Fruit fly (Drosophila melanogaster) S2 (cell line): ENCODE measurements around the gene COX5BL.

Experiments used
- CG8478 ChIP-seq: fragments of >200 bp; optimal IDR thresholded peaks from 2 replicates; lab custom pipeline; 2018
- CTCF ChIP-seq, 2 experiments: fragments of >200 bp; optimal IDR thresholded peaks; 2 replicates each; lab custom pipeline; 2018

Gene COX5BL

DNA sequence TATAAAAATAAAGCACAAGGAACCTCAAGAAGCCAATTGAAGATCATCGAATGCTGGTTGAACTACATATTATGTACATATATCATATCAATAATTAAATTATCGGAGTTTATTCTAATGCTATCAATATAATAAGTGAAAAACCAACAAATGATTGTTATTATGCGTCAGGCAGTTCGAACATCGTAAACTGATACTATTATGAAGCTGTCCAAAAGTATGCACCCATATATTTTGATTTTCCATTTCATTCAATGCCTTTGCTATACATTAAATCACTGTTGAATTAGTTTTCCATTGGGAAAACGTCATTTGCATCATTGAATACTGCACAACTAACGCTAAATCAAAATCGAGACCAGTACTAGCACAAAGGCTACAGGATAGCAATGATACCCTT lies 6.9 kb upstream of the COX5BL start:
- TF ChIP-seq CG8478 (lab: Kevin White, UChicago) (no peak), CTCF (optimal IDR thresholded peaks at IDR 0.05; lab: Kevin White, UChicago) (no peak)

DNA sequence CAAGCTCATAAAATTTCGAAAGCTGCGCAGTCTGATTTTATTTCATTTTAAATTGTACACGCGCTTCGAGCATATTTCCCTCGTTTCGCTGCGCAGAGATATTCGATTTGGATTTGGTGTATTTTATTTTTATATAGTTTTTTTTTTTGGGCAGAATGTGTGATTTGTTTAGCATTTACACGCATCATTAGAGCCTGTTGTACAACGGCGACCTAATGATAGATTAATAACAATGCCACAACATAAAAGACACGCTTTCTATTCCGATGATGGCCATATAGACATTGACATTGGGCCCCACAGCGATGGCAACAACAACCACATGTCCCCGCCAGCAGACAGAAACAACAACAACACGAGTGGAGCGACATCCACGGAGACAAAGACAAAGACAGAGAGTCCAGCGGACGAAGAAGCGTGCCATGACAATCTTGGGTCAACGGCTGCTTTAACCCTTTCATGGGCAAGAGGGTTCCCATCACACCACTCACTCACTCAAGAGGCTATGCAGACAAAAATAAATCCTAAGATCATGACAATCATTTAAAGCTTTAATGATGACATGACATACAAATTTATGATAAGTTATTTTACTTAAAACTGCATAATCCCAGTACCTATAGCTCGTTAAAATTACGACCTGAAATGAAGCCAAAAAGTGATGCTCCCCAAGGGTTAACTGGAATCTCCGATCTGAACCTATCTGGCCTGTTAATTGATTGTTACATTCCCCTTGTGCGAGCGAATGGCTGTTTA lies 6.0 kb upstream of the COX5BL start:
- TF ChIP-seq CG8478 (lab: Kevin White, UChicago) = no peak
- no peak for TF ChIP-seq CTCF (optimal IDR thresholded peaks at IDR 0.05; lab: Kevin White, UChicago)

DNA sequence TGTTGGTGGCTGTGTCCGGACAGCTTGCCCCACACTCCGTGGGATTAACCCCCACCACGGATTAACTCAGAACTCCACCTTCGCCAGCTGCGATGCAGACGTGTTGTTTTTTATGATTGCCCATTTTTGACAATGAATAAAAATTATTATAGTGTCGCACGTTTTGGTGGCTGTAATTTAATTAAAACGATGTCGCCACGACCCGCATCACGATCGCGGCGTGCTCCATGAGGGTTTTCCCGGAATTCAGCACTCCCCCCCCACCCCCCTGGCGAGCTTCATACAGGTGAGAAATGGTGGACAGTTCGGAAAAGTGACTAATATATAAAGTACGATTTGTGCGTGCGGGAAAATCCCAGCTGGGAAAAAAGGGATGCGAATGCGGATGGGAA lies 5.4 kb upstream of the COX5BL start:
- TF ChIP-seq CTCF (optimal IDR thresholded peaks at IDR 0.05; lab: Kevin White, UChicago) = no peak
- TF ChIP-seq CG8478 (lab: Kevin White, UChicago) = no peak

DNA sequence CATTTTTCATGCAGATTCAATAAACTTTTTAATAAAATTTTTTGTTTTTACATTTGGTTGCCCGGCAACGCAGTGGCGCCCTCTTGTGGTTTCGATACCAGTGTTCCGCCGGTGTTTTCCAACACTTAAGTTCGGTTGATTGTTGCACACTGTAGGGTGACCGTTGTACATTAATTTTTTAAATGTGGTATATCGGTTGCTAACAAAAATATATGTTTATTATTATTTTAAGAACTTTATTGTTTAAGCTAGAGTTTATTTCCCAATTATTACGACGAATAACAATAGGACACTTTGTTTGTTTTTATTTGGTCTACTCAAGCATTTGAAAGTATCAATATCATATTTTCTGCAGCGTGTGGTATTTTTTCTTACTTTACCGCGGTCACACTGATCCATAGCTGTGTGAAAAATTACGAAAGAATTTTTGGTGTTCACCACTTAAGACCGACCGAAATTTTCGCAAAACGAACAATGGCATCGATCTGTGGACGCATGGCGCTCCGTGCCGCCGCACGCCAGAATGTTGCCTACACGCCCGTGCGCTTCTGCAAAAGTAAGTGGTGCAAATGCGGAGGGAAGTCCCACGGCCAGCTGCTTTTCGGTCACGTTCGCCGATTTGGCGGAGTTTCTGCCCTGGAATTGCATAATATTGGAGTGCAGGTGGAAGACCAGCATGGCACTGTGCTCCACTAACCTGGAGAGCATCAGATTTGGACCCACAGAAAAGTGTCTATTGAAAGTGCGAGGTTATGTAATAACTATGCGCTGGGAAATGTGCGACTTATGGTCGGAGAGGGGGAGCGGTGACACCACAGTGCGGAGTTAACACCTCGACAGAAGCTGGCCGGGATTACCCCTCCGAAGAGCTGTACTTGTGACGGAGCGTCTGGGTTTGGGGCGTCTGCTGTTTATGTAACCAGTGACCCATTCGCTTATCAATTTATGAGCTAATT lies 1.5 kb upstream of the COX5BL start, which contains the start of the genes IFT52 and COX5B:
IFT52 (minus strand) TSS at position 74 of the 956 bp plus-strand sequence.
COX5B (plus strand) TSS at position 372 of the 956 bp plus-strand sequence.
- TF ChIP-seq CTCF (optimal IDR thresholded peaks at IDR 0.05; lab: Kevin White, UChicago) (peak; percentile 71 to 91), CG8478 (lab: Kevin White, UChicago) (no peak)

DNA sequence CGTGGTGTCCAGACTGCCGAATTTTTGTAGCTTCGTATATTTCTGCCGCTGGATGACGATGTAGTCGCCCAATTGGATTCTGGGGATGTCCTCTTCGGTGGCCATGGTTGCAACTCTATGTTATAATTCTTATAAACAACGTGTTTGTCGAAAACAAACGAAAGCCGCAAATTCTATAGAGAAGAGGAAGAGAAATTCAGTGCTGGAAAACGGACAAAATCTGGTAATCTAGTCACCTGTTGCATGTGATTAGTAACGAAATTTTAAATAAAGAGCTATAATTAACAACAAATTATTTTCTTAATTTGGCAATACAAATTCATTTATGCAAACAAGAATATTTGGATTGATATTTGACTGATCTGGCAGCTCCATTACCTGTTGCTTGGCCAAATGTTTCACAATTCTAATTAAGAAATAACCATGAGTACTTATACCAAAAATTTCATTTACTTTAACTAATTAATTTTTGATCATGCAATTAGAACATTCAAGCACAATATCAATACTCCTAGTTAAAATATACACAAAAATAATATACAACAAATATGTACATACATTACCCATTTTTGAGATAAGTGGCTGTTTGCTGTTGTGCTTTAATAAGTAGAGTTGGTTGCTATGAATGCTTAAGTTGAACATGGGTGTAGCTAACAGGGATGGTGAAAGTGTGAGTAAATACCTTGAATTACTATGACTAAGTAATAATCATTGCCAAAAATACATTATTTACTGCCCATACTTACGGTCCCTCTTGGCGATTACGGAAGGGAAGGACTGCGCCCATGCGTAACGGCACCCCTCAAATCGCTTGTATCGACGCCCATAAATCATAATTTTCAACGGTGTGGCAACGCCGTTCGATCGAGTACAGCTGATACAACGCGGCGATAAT lies 2.5 kb downstream of the COX5BL start, which contains the start of the genes Trmt6 and Ent2:
Trmt6 (minus strand) TSS at position 827 of the 895 bp plus-strand sequence.
Ent2 (plus strand) TSS at position 863 of the 895 bp plus-strand sequence.
- TF ChIP-seq CTCF (optimal IDR thresholded peaks at IDR 0.05; lab: Kevin White, UChicago) (peak in 1 of 2 experiments; percentile 11), CG8478 (lab: Kevin White, UChicago) (no peak)

DNA sequence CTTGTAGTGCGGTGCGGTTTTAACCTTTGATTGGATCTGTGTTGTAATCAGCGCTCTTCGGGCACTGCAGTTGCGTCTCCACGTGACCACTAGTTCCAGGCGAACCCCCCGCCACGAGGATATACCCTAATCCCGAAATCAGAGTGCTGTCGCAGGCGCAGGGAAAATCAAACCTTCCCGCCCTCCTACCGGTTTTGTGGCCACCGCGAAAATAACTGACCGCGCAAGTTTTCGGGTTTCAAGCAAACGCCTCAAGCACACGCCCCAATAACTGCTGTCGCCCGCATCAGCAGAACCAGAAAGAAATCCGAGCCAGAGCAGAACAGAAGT lies 3.1 kb downstream of the COX5BL start:
- TF ChIP-seq CTCF (optimal IDR thresholded peaks at IDR 0.05; lab: Kevin White, UChicago) (no peak), CG8478 (lab: Kevin White, UChicago) (no peak)

DNA sequence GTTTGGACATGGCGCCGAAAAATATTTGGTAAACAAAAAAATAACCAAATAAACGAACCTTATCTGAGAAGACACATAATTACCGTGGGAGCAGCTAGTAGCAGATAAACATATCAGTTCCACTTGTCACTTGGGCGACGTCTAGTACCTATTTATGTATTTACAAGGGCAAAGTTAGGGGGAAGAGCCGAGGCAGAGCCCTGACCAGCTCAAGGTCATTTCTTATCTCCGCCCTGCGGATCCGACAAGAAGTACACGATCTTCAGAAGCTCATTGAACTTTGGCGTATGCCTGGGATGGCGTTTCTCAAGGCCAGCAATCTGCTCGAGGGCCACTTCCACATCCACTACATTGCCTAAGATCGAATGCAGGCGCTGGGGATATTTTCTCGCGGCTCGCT lies 5.7 kb downstream of the COX5BL start:
- TF ChIP-seq CG8478 (lab: Kevin White, UChicago) (no peak), CTCF (optimal IDR thresholded peaks at IDR 0.05; lab: Kevin White, UChicago) (no peak)

DNA sequence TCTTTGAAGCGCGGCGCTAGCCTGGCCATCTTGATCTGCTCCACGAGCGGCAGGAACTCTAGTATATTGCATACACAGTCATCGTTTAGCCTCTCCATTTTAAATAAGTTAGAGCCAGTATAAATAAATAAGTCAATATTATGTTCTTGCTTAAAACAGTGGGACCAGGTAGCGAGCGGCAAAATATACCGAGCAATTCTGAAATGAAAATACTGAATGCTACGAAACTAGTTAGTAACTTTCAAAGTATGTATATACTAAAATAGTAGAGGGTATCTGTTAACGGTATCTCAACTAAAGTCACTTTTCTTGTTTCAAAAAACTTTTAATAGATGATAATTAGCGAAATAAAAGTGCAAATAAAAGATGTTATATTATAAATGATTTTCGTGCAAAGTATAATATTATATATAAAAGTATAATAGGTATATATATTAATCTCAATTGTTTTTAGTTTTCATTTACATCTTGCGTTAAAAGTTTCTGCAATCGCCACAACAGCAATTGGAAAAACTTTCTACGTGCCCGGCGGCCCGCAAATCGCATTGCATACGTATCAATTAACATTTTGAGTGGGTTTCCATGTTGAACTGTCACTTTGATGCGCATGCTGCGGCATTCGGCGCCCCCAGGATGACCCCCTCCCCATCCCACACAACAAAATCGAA lies 6.9 kb downstream of the COX5BL start, which contains the start of gene CG13766:
CG13766 (minus strand) TSS at position 162 of the 668 bp plus-strand sequence.
- TF ChIP-seq CG8478 (lab: Kevin White, UChicago) = no peak

DNA sequence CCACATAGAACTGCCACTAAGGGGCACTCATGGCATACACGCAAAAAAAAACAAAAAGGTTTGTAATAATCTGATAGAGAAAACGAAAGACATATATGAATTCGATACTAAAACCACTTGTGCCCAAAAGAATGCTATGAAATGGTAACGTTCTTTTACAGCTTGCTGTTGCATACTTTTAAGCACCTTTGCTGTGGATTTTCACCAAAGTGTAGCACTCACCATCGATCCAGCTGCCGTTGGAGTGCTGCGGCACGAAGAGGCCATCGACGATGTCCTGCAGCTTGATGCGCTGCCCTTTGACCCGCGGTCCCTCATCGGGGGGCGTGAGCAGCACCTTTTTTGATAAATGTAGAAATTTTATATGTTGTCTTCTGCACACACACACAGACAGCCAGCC lies 19.8 kb downstream of the COX5BL start:
- no peak for TF ChIP-seq CTCF (optimal IDR thresholded peaks at IDR 0.05; lab: Kevin White, UChicago)
- TF ChIP-seq CG8478 (lab: Kevin White, UChicago) = no peak

DNA sequence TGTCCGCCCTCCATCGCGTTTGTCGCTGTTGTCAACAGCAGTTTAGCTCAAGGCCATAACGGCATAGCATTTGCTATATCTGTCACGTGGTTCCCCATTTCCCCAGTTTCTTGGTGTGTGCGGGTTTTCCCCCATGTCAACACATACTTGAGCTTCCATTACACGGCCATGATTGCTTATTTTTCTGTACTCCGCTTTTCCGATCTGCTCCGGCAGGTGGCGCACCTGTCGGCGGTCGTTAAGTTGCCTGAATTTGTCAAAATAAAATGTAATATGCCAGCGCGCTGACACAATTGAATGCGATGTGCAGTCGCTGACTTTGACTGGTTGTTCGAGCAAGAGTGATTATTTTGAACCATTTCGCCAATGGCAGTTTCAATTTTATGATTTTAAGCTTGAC lies 25.1 kb downstream of the COX5BL start:
- TF ChIP-seq CG8478 (lab: Kevin White, UChicago) (no peak), CTCF (optimal IDR thresholded peaks at IDR 0.05; lab: Kevin White, UChicago) (peak; percentile 61 to 68)

DNA sequence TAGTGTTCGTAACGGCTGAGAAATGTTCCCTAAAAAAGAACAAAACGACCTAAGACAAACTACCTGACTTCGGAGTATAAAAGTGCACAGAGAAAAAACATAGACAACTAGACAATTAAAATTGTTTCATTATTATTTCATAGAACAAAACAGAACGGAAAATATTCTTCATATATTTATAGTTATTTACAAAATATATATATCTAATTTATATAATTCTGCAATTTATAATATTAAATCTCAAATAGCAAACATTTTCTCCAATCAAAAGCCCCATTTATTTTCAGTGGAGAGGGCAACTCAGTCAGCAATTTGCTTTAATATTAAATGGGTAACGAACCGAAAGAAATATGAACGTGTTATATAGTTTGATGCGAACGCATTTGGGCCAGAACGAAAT lies 35.8 kb downstream of the COX5BL start:
- TF ChIP-seq CTCF (optimal IDR thresholded peaks at IDR 0.05; lab: Kevin White, UChicago) (no peak), CG8478 (lab: Kevin White, UChicago) (no peak)

DNA sequence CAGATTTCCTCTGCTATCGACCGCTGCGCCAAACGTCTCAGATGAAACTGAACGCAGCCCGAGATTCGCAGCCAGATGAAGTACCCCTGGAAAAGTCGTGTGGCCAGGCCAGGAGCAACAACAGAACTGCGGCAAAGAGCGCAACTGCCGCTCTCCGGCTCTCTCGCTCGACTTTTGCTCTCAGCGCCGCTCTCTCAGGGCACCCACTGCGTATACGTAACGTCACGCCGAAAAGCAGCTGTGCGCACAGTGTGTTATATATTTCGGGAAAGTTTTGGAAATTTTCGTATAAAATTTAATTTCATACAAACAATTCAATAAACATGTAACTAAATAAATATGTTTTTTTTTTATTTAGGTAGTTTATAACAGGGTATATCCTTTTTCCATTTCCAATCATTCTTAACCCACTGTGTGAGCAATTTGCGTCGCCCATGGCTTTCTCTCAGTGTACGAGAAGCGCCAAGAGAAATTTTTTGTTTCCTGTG lies 41.8 kb downstream of the COX5BL start, which contains the start of gene Dpp10:
Dpp10 (minus strand) TSS at position 51 of the 488 bp plus-strand sequence.
- TF ChIP-seq CTCF (optimal IDR thresholded peaks at IDR 0.05; lab: Kevin White, UChicago) (no peak), CG8478 (lab: Kevin White, UChicago) (no peak)
